Fruit fly (Drosophila melanogaster) whole organism, embryonic: ENCODE results near the gene CG6236.
A peak's percentile ranks its signal among the peaks of the same experiment; 100 is the strongest.

Source experiments
- Awh ChIP-seq: fragments of 200-800 bp; sonication (Bioruptor generic); IDR thresholded peaks from 2 replicates; pipeline ENCODE4, ENCODE4 v1.3.6; 2022; ENCODE audit warnings: missing biosample characterization, missing genetic modification characterization
- CG10147 ChIP-seq: fragments of 200-800 bp; sonication (Bioruptor generic); optimal IDR thresholded peaks from 2 replicates; lab custom pipeline; 2019; ENCODE audit warnings: missing biosample characterization, mild to moderate bottlenecking, missing genetic modification characterization, moderate library complexity
- CG10979 ChIP-seq: fragments of 200-800 bp; sonication (Bioruptor generic); optimal IDR thresholded peaks from 2 replicates; lab custom pipeline; 2018; ENCODE audit warnings: missing biosample characterization, mild to moderate bottlenecking, missing genetic modification characterization, moderate library complexity
- CG11696 ChIP-seq: fragments of 200-800 bp; sonication (Bioruptor generic); IDR thresholded peaks from 2 replicates; pipeline ENCODE4 v1.3.6; 2022; ENCODE audit warnings: missing biosample characterization, missing genetic modification characterization
- CG12104 ChIP-seq: fragments of 200-800 bp; sonication (Bioruptor generic); optimal IDR thresholded peaks from 3 replicates; lab custom pipeline; 2016; ENCODE audit warnings: missing biosample characterization, missing genetic modification characterization
- CG12391 ChIP-seq: fragments of 200-800 bp; sonication (Bioruptor generic); optimal IDR thresholded peaks from 3 replicates; lab custom pipeline; 2018; ENCODE audit warnings: missing biosample characterization, mild to moderate bottlenecking, missing genetic modification characterization, moderate library complexity
- CG12659 ChIP-seq: fragments of 200-800 bp; sonication (Bioruptor generic); optimal IDR thresholded peaks from 3 replicates; lab custom pipeline; 2017; ENCODE audit warnings: mild to moderate bottlenecking, missing biosample characterization, missing genetic modification reagents, missing genetic modification characterization
- CG13775 ChIP-seq: fragments of 200-800 bp; sonication (Bioruptor generic); optimal IDR thresholded peaks from 3 replicates; lab custom pipeline; 2017; ENCODE audit warnings: missing biosample characterization, mild to moderate bottlenecking, missing genetic modification characterization
- CG14860 ChIP-seq: fragments of 200-800 bp; sonication (Bioruptor generic); IDR thresholded peaks from 3 replicates; pipeline ENCODE4 v1.3.6; 2022; ENCODE audit warnings: missing biosample characterization, missing genetic modification characterization; ENCODE audit not compliant: partially characterized antibody
- CG15269 ChIP-seq: fragments of 200-800 bp; sonication (Bioruptor generic); optimal IDR thresholded peaks from 2 replicates; lab custom pipeline; 2018; ENCODE audit warnings: missing biosample characterization, mild to moderate bottlenecking, missing genetic modification characterization, moderate library complexity
- CG15514 ChIP-seq: fragments of 200-800 bp; sonication (Bioruptor generic); optimal IDR thresholded peaks from 3 replicates; lab custom pipeline; 2017; ENCODE audit warnings: missing biosample characterization, missing genetic modification characterization, mild to moderate bottlenecking, moderate library complexity, missing genetic modification reagents
- CG17359 ChIP-seq: fragments of 200-800 bp; sonication (Bioruptor generic); optimal IDR thresholded peaks from 3 replicates; lab custom pipeline; 2018; ENCODE audit warnings: missing biosample characterization, mild to moderate bottlenecking, missing genetic modification characterization, moderate library complexity
- CG18262 ChIP-seq: fragments of 200-800 bp; optimal IDR thresholded peaks from 3 replicates; lab custom pipeline; 2019; ENCODE audit warnings: missing biosample characterization, mild to moderate bottlenecking, missing genetic modification characterization, moderate library complexity
- CG18599 ChIP-seq: fragments of 200-800 bp; sonication (Bioruptor generic); optimal IDR thresholded peaks from 3 replicates; lab custom pipeline; 2017; ENCODE audit warnings: missing biosample characterization, missing genetic modification characterization, mild to moderate bottlenecking, moderate library complexity, missing genetic modification reagents
- CG2678 ChIP-seq: fragments of 200-800 bp; sonication (Bioruptor generic); optimal IDR thresholded peaks from 3 replicates; lab custom pipeline; 2019; ENCODE audit warnings: missing biosample characterization, mild to moderate bottlenecking, missing genetic modification characterization, moderate library complexity
- CG30431 ChIP-seq: fragments of 200-800 bp; sonication (Bioruptor generic); optimal IDR thresholded peaks from 2 replicates; lab custom pipeline; 2017; ENCODE audit warnings: missing biosample characterization, missing genetic modification characterization
- CG3281 ChIP-seq: fragments of 200-800 bp; sonication (Bioruptor generic); optimal IDR thresholded peaks from 3 replicates; lab custom pipeline; 2017; ENCODE audit warnings: missing biosample characterization, mild to moderate bottlenecking, missing genetic modification characterization
- CG3407 ChIP-seq: fragments of 200-800 bp; sonication (Bioruptor generic); optimal IDR thresholded peaks from 2 replicates; lab custom pipeline; 2018; ENCODE audit warnings: missing biosample characterization, mild to moderate bottlenecking, missing genetic modification characterization
- CG3847 ChIP-seq: fragments of 200-800 bp; sonication (Bioruptor generic); IDR thresholded peaks from 2 replicates; pipeline ENCODE4 v1.3.6; 2022; ENCODE audit warnings: missing biosample characterization, missing genetic modification characterization
- CG42726 ChIP-seq: fragments of 200-800 bp; sonication (Bioruptor generic); IDR thresholded peaks from 2 replicates; pipeline ENCODE4 v1.3.6; 2022; ENCODE audit warnings: missing biosample characterization, missing genetic modification characterization; ENCODE audit not compliant: partially characterized antibody
- CG4617 ChIP-seq: fragments of 200-800 bp; sonication (Bioruptor generic); optimal IDR thresholded peaks from 3 replicates; lab custom pipeline; 2016; ENCODE audit warnings: missing biosample characterization, missing genetic modification characterization, borderline replicate concordance
- CG4854 ChIP-seq: fragments of 200-800 bp; sonication (Bioruptor generic); optimal IDR thresholded peaks from 2 replicates; lab custom pipeline; 2016; ENCODE audit warnings: missing biosample characterization, missing genetic modification characterization, inconsistent platforms
- CG6854 ChIP-seq: fragments of 200-800 bp; sonication (Bioruptor generic); optimal IDR thresholded peaks from 3 replicates; lab custom pipeline; 2017; ENCODE audit warnings: missing biosample characterization, mild to moderate bottlenecking, missing genetic modification characterization
- CG8924 ChIP-seq: fragments of 200-800 bp; optimal IDR thresholded peaks from 3 replicates; lab custom pipeline; 2019; ENCODE audit warnings: missing biosample characterization, mild to moderate bottlenecking, missing genetic modification characterization, moderate library complexity
- Chrac-16 ChIP-seq: fragments of 200-800 bp; sonication (Bioruptor generic); optimal IDR thresholded peaks from 3 replicates; lab custom pipeline; 2016; ENCODE audit warnings: missing biosample characterization, missing genetic modification characterization
- CoRest ChIP-seq: fragments of 200-800 bp; sonication (Bioruptor generic); optimal IDR thresholded peaks from 3 replicates; lab custom pipeline; 2018; ENCODE audit warnings: missing biosample characterization, mild to moderate bottlenecking, missing genetic modification characterization, moderate library complexity
- Dp ChIP-seq: fragments of 200-800 bp; sonication (Bioruptor generic); optimal IDR thresholded peaks from 2 replicates; lab custom pipeline; 2018; ENCODE audit warnings: missing biosample characterization, mild to moderate bottlenecking, missing genetic modification characterization, moderate library complexity
- Drgx ChIP-seq: fragments of 200-800 bp; sonication (Bioruptor generic); IDR thresholded peaks from 2 replicates; pipeline ENCODE4 v1.3.6; 2022; ENCODE audit warnings: missing biosample characterization, missing genetic modification characterization
- Fer1 ChIP-seq: fragments of 200-800 bp; sonication (Bioruptor generic); optimal IDR thresholded peaks from 2 replicates; lab custom pipeline; 2017; ENCODE audit warnings: missing biosample characterization, mild to moderate bottlenecking, missing genetic modification characterization
- Mad ChIP-seq: fragments of 200-800 bp; sonication (Bioruptor generic); optimal IDR thresholded peaks from 2 replicates; lab custom pipeline; 2016; ENCODE audit warnings: missing biosample characterization, missing genetic modification characterization
- Mrtf ChIP-seq: fragments of 200-800 bp; sonication (Bioruptor generic); IDR thresholded peaks from 3 replicates; pipeline ENCODE4 v1.3.6; 2022; ENCODE audit warnings: missing biosample characterization, missing genetic modification characterization
- Myb ChIP-seq: fragments of 200-800 bp; sonication (Bioruptor generic); optimal IDR thresholded peaks from 2 replicates; lab custom pipeline; 2016; ENCODE audit warnings: missing biosample characterization, missing genetic modification characterization
- Nf-YC ChIP-seq: fragments of 200-800 bp; optimal IDR thresholded peaks from 3 replicates; lab custom pipeline; 2019; ENCODE audit warnings: missing biosample characterization, mild to moderate bottlenecking, missing genetic modification characterization, moderate library complexity
- PHDP ChIP-seq: fragments of 200-800 bp; sonication (Bioruptor generic); optimal IDR thresholded peaks from 3 replicates; lab custom pipeline; 2018; ENCODE audit warnings: missing biosample characterization, mild to moderate bottlenecking, missing genetic modification characterization, moderate library complexity
- Pdp1 ChIP-seq, 2 experiments: fragments of 200-800 bp; sonication (Bioruptor generic); optimal IDR thresholded peaks; 3 replicates each; lab custom pipeline; 2016; ENCODE audit warnings: missing biosample characterization in 2 of 2, missing genetic modification characterization in 2 of 2, mild to moderate bottlenecking in 1 of 2, moderate library complexity in 1 of 2
- ac ChIP-seq: fragments of 200-800 bp; sonication (Bioruptor generic); optimal IDR thresholded peaks from 3 replicates; lab custom pipeline; 2017; ENCODE audit warnings: missing biosample characterization, mild to moderate bottlenecking, missing genetic modification characterization
- ase ChIP-seq: fragments of 200-800 bp; sonication (Bioruptor generic); IDR thresholded peaks from 3 replicates; pipeline ENCODE4 v1.3.6; 2022; ENCODE audit warnings: missing biosample characterization, missing genetic modification characterization
- da ChIP-seq: fragments of 200-800 bp; sonication (Bioruptor generic); optimal IDR thresholded peaks from 2 replicates; lab custom pipeline; 2016; ENCODE audit warnings: missing biosample characterization, missing genetic modification characterization
- danr ChIP-seq: fragments of 200-800 bp; sonication (Bioruptor generic); IDR thresholded peaks from 2 replicates; pipeline ENCODE4 v1.3.6; 2022; ENCODE audit warnings: missing biosample characterization, missing genetic modification characterization
- fd102C ChIP-seq: fragments of 200-800 bp; sonication (Bioruptor generic); optimal IDR thresholded peaks from 2 replicates; lab custom pipeline; 2018; ENCODE audit warnings: missing biosample characterization, mild to moderate bottlenecking, missing genetic modification characterization, moderate library complexity
- fd64A ChIP-seq: fragments of 200-800 bp; sonication (Bioruptor generic); optimal IDR thresholded peaks from 3 replicates; lab custom pipeline; 2018; ENCODE audit warnings: missing biosample characterization, mild to moderate bottlenecking, missing genetic modification characterization
- inv ChIP-seq: fragments of 200-800 bp; sonication (Bioruptor generic); IDR thresholded peaks from 2 replicates; pipeline ENCODE4 v1.3.6; 2022; ENCODE audit warnings: missing biosample characterization, missing genetic modification characterization; ENCODE audit not compliant: partially characterized antibody
- ken ChIP-seq: fragments of 200-800 bp; sonication (Bioruptor generic); IDR thresholded peaks from 3 replicates; pipeline ENCODE4 v1.3.6; 2022; ENCODE audit warnings: missing biosample characterization, missing genetic modification characterization
- klu ChIP-seq: fragments of 200-800 bp; sonication (Bioruptor generic); IDR thresholded peaks from 2 replicates; pipeline ENCODE4 v1.3.6; 2022; ENCODE audit warnings: missing biosample characterization, missing genetic modification characterization
- odd ChIP-seq: fragments of 200-800 bp; sonication (Bioruptor generic); optimal IDR thresholded peaks from 2 replicates; lab custom pipeline; 2017; ENCODE audit warnings: missing biosample characterization, mild to moderate bottlenecking, missing genetic modification characterization
- sd ChIP-seq: fragments of 200-800 bp; sonication (Bioruptor generic); optimal IDR thresholded peaks from 3 replicates; lab custom pipeline; 2018; ENCODE audit warnings: missing biosample characterization, mild to moderate bottlenecking, missing genetic modification characterization, moderate library complexity
- sisA ChIP-seq: fragments of 200-800 bp; sonication (Bioruptor generic); IDR thresholded peaks from 2 replicates; pipeline ENCODE4 v1.3.6; 2022; ENCODE audit warnings: missing biosample characterization, missing genetic modification characterization
- ssp ChIP-seq: fragments of 200-800 bp; sonication (Bioruptor generic); IDR thresholded peaks from 2 replicates; pipeline ENCODE4 v1.3.6; 2022; ENCODE audit warnings: missing biosample characterization, missing genetic modification characterization
- trh ChIP-seq: fragments of 200-800 bp; sonication (Bioruptor generic); optimal IDR thresholded peaks from 2 replicates; lab custom pipeline; 2016; ENCODE audit warnings: missing biosample characterization, missing genetic modification characterization
- zf30C ChIP-seq: fragments of 200-800 bp; sonication (Bioruptor generic); optimal IDR thresholded peaks from 3 replicates; lab custom pipeline; 2018; ENCODE audit warnings: missing biosample characterization, mild to moderate bottlenecking, missing genetic modification characterization

The CG6236 gene

dm6 chr3R:15347822-15348221 lies 19.8 kb upstream of the CG6236 start, which contains the start of the genes CG42726 and CG42727 (continued):
- no peak for TF ChIP-seq CG3407 (GFP tag; lab: Kevin White, UChicago)
- peak; percentile 50 for TF ChIP-seq CG10147
- peak; percentile 35 for TF ChIP-seq CG12391 (tag; lab: Kevin White, UChicago)
- peak; percentile 30 for TF ChIP-seq sisA (GFP tag; lab: Robert Waterston, UW)
- TF ChIP-seq CG10979 (tag; lab: Kevin White, UChicago) = peak; percentile 30
- TF ChIP-seq Chrac-16 (GFP tag; lab: Kevin White, UChicago) = peak; percentile 25
- peak in 1 of 2 experiments; percentile 31 for TF ChIP-seq Pdp1 (GFP tag; optimal IDR thresholded peaks at IDR 0.05; lab: Kevin White, UChicago)
- peak; percentile 48 for TF ChIP-seq PHDP (tag; lab: Kevin White, UChicago)
- TF ChIP-seq Awh (GFP tag; lab: Robert Waterston, UW) = peak; percentile 10; the same call in 1 of the 2 replicates
- TF ChIP-seq CG13775 = peak; percentile 14
- TF ChIP-seq danr (GFP tag; lab: Robert Waterston, UW) = no peak
- peak; percentile 50 for TF ChIP-seq Fer1 (GFP tag; lab: Kevin White, UChicago)
- peak; percentile 61 for TF ChIP-seq CG4617 (GFP tag; lab: Kevin White, UChicago)
- TF ChIP-seq odd (GFP tag; lab: Kevin White, UChicago) = no peak
- TF ChIP-seq Drgx (GFP tag; lab: Robert Waterston, UW) = peak; percentile 62; the same call in 1 of the 2 replicates
- no peak for TF ChIP-seq fd102C
- no peak for TF ChIP-seq CG4854 (GFP tag; lab: Kevin White, UChicago)
- peak; percentile 42 for TF ChIP-seq sd (tag; lab: Kevin White, UChicago)
- peak; percentile 43 for TF ChIP-seq CG2678 (tag; lab: Kevin White, UChicago)
- peak; percentile 31 for TF ChIP-seq Mad
- TF ChIP-seq Mrtf (GFP tag; lab: Robert Waterston, UW) = 0 out of 3 replicates have a peak, but pooled peaks have one; percentile 12
- TF ChIP-seq CG18262 (tag; lab: Kevin White, UChicago) = peak; percentile 14
- no peak for TF ChIP-seq CG12104
- peak; percentile 39 for TF ChIP-seq CG3281
- peak; percentile 30 for TF ChIP-seq CG12659 (GFP tag; lab: Kevin White, UChicago)
- no peak for TF ChIP-seq ase (GFP tag; lab: Robert Waterston, UW)
- peak; percentile 43; the same call in 1 of the 3 replicates for TF ChIP-seq ken
- TF ChIP-seq CG6854 = no peak
- no peak for TF ChIP-seq CG30431 (GFP tag; lab: Kevin White, UChicago)
- TF ChIP-seq klu (GFP tag; lab: Robert Waterston, UW) = no peak
- TF ChIP-seq CG11696 = peak; percentile 41; the same call in 1 of the 2 replicates
- TF ChIP-seq CG18599 (GFP tag; lab: Kevin White, UChicago) = peak; percentile 5
- TF ChIP-seq CG15269 (tag; lab: Kevin White, UChicago) = peak; percentile 18

DNA sequence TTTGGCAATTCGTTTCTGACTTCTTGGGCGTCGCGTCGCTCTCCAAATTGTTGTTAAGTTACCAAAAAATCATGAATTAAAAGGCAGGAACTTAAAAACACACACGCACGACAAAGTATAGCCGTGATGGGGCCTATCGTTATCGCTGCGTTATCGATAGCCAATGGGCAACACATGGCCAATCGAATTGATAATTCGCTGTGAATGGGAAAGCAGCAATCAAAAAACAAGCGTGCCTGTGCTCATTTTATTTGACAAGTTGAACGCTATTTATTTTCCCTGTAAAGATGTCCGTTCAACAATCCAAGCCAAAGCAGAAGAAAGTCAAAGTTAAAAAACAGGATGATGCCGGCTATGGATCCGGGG lies 17.9 kb upstream of the CG6236 start, which contains the start of the genes Surf4 and CG31301:
TSS of gene Surf4 (minus strand) at position 159 of the 366 bp plus-strand sequence.
TSS of gene CG31301 (plus strand) at position 188 of the 366 bp plus-strand sequence.
- peak; percentile 18 for TF ChIP-seq Myb
- TF ChIP-seq CG15514 (GFP tag; lab: Kevin White, UChicago) = peak; percentile 27
- no peak for TF ChIP-seq CoRest
- TF ChIP-seq CG10147 = no peak
- peak; percentile 68; the same call in 2 of the 3 replicates for TF ChIP-seq CG14860 (GFP tag; lab: Robert Waterston, UW)
- no peak for TF ChIP-seq ase (GFP tag; lab: Robert Waterston, UW)
- no peak for TF ChIP-seq trh (GFP tag; lab: Kevin White, UChicago)
- peak; percentile 49 for TF ChIP-seq inv
- TF ChIP-seq fd64A = no peak
- TF ChIP-seq CG4617 (GFP tag; lab: Kevin White, UChicago) = peak; percentile 38
- peak; percentile 8 for TF ChIP-seq Nf-YC (tag; lab: Kevin White, UChicago)
- no peak for TF ChIP-seq CG3847 (GFP tag; lab: Robert Waterston, UW)
- no peak for TF ChIP-seq ac (GFP tag; lab: Kevin White, UChicago)
- no peak for TF ChIP-seq da
- TF ChIP-seq CG17359 (tag; lab: Kevin White, UChicago) = peak; percentile 6
- TF ChIP-seq ssp (GFP tag; lab: Robert Waterston, UW) = no peak
- TF ChIP-seq CG42726 (GFP tag; lab: Robert Waterston, UW) = peak; percentile 29; the same call in 1 of the 2 replicates
- peak; percentile 35 for TF ChIP-seq Dp (GFP tag; lab: Kevin White, UChicago)
- no peak for TF ChIP-seq CG8924 (tag; lab: Kevin White, UChicago)
- TF ChIP-seq zf30C (GFP tag; lab: Kevin White, UChicago) = peak; percentile 30
